Fruit fly (Drosophila melanogaster): ENCODE measurements around the gene CG1236.

The CG1236 gene

DNA sequence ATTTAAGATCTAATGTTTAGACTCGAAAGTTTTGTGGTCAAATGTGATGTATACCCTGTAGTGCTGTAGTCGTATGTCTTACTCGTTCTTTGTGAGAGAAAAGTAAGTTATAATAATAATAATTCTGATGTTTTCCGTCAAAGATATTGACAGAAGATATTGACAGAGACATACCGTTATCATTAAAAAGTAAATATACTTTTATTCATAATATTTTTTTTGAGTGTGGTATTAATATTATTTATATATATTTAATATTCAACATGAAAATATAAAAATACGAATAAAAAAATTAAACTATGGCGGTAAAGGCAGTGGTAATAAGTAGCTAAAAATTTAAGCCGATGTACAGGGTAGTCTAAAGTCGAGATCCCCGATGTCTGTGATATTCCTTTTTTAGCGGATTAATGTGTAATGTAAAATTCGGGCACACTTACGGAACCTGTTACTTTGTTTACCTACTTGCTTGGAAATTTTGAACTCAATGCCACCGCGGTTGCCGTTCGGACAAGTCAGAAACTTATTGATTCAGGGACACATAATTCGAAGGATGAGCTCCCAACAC, at the start of gene CG1236, which contains the start of gene CG2100:
CG1236 (plus strand) TSS at position 444 of the 565 bp plus-strand sequence.
CG2100 (minus strand) TSS at position 51 of the 565 bp plus-strand sequence.
- no peak for TF ChIP-seq CTCF (optimal IDR thresholded peaks at IDR 0.05)
- TF ChIP-seq CG8478 (optimal IDR thresholded peaks at IDR 0.05) = no peak

dm6 chr3R:5689626-5690025, 46.9 kb upstream of the CG1236 start:
- no peak for TF ChIP-seq CTCF (optimal IDR thresholded peaks at IDR 0.05)
- no peak for TF ChIP-seq CG8478 (optimal IDR thresholded peaks at IDR 0.05)

- TF ChIP-seq CG8478 (optimal IDR thresholded peaks at IDR 0.05) = no peak
- TF ChIP-seq CTCF (optimal IDR thresholded peaks at IDR 0.05) = no peak
These were observed 45.5 kb upstream of the CG1236 start for dm6 chr3R:5691042-5691441.

- TF ChIP-seq CG8478 (optimal IDR thresholded peaks at IDR 0.05) (no peak), CTCF (optimal IDR thresholded peaks at IDR 0.05) (no peak)
These were observed 43.4 kb upstream of the CG1236 start, which contains the start of gene CG2104 for dm6 chr3R:5693186-5693585. TSS of gene CG2104 (minus strand) at chr3R:5693286.

dm6 chr3R:5694461-5694860, 42.1 kb upstream of the CG1236 start:
- TF ChIP-seq CTCF (optimal IDR thresholded peaks at IDR 0.05) (no peak), CG8478 (optimal IDR thresholded peaks at IDR 0.05) (no peak)

DNA sequence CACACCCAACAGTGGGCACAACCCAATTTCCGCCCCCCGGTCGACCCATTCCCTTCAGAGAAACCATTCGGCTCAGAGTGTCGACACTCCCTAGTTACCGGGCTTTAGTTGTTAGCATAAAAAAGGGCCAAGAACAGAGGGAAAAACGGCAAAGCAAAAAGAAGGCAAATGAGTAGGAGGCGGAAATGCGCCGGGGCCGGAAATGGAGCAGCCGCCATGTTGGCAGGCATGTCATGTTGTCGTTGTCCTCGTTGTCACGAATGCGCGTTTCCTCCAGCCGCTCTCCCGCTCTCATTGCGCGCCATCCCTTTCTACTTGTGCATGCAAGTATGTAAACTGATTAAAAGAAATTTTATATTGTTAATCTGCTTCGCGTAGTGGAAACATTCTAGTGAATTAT, 40.2 kb upstream of the CG1236 start:
- TF ChIP-seq CTCF (optimal IDR thresholded peaks at IDR 0.05) (no peak), CG8478 (optimal IDR thresholded peaks at IDR 0.05) (no peak)

- TF ChIP-seq CG8478 (optimal IDR thresholded peaks at IDR 0.05) (no peak), CTCF (optimal IDR thresholded peaks at IDR 0.05) (no peak)
These were observed 35.4 kb upstream of the CG1236 start for dm6 chr3R:5701104-5701503.

DNA sequence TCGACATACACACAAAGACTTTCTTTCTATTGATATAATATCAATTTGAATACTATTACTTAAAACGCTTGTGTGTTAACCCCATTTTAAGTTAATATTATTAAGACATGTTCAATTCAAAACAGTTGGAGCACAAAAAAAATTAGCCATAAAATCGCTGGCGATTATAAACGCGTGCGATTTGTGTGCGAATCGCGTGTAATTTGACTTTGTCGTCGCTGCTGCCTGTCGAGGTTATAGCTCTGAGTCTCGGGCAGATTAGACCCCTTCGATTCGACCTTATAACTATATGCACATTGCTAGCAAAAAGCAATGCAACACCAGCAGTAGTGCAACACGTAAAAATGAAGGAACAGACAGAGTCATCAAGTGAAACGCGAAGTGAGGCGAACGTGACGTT, 31.6 kb upstream of the CG1236 start:
- TF ChIP-seq CG8478 (optimal IDR thresholded peaks at IDR 0.05) (no peak), CTCF (optimal IDR thresholded peaks at IDR 0.05) (no peak)

dm6 chr3R:5705469-5706067, 31.0 kb upstream of the CG1236 start:
- TF ChIP-seq CG8478 (optimal IDR thresholded peaks at IDR 0.05) (no peak), CTCF (optimal IDR thresholded peaks at IDR 0.05) (no peak)

DNA sequence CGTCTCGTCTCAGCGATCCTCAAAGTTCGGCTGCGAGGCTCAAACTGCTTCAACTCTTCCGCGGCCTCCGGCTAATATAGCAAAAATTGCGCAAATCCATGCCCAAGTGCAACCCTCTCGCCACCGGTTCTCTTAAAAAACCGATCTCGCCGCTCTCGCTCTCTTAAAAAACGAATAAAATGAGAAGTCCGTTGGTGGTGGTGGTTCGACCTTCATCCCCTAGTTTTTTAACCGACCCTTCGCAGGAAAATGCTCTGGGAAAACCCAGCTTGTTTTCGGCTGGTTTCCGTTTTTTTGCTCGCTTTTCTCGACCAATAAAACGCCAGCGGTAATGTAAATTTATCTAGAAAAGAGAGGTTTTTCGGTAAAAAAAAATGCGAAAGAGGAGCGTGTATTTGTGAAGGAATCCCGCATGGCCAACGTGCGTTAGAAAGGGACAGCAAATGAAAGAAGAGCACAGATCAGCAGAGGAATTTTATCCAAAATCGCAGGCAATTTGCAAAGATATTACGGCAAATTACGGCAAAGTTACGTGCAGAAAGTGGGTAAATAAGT, 19.7 kb upstream of the CG1236 start, which contains the start of gene cas:
cas (minus strand) TSS at position 51 of the 555 bp plus-strand sequence.
- TF ChIP-seq CG8478 (optimal IDR thresholded peaks at IDR 0.05) (no peak), CTCF (optimal IDR thresholded peaks at IDR 0.05) (no peak)

dm6 chr3R:5723122-5723521, 13.4 kb upstream of the CG1236 start:
- TF ChIP-seq CTCF (optimal IDR thresholded peaks at IDR 0.05) (no peak), CG8478 (optimal IDR thresholded peaks at IDR 0.05) (no peak)

- no peak for TF ChIP-seq CTCF (optimal IDR thresholded peaks at IDR 0.05)
- TF ChIP-seq CG8478 (optimal IDR thresholded peaks at IDR 0.05) = no peak
These were observed 8.7 kb upstream of the CG1236 start for dm6 chr3R:5727724-5728365.

dm6 chr3R:5733181-5733580, 3.4 kb upstream of the CG1236 start, which contains the start of gene CG1239:
TSS of gene CG1239 (plus strand) at chr3R:5733513.
- TF ChIP-seq CG8478 (optimal IDR thresholded peaks at IDR 0.05) (no peak), CTCF (optimal IDR thresholded peaks at IDR 0.05) (no peak)

DNA sequence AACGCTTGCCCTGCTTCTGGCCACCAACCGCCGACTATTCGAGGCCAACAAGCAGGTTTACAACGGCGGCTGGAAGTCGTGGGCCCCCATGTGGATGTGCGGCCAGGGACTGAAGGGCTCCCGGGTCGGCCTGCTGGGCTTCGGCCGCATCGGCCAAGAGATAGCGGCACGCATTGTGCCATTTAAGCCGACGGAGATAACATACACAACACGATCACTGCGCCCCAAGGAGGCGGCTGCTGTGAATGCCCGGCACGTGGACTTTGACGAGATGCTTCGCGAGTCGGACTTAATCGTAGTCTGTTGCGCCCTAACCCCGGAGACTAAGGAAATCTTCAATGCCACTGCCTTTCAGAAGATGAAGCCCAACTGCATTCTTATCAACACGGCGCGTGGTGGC, 715 bp downstream of the CG1236 start:
- no peak for TF ChIP-seq CG8478 (optimal IDR thresholded peaks at IDR 0.05)
- no peak for TF ChIP-seq CTCF (optimal IDR thresholded peaks at IDR 0.05)

DNA sequence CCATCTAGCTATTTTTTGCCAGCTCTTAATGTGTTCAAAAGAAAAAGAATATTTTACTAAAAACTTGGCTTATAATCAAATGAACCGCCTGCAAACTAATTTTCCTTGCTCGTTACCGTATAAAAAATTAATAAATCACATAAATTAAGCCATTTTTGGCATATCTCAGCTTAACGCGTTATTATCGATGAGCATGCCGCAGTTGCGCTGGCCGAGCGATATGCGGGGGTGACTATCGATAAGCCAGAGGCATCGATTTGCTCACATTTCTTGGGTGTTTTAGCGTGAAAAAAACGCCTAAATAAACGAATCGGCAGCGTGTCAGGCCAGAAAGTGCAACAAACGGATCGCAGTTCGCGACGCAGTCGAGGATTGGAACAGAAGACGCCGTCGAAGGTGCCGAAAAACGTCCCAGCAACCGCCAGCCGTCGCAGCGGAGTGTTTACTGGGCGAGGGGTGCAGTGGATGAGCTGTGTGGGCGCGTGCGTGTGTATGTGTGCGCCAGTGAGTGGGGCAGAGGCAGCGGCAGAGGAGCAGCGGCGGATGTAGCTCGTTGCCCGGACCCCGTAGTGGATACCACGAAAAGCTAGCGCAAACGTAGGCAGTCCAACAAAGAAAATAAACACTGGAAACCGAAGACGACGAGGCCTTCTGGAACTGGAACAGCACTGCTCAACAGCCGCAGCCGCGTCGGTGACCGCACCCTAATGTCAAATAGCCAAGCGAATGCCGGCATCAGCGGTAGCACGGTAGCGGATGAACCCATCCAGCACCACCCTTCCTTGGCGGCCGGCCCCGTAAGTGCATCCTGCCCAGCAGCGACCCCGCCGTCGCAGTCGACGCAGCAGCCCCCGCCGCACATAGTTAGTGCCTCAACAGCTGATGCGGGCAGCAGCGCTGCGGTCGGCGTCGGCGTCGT, 6.0 kb downstream of the CG1236 start, which contains the start of the genes Sym and Madm:
Sym (minus strand) TSS at position 199 of the 919 bp plus-strand sequence.
Madm (plus strand) TSS at position 233 of the 919 bp plus-strand sequence.
- TF ChIP-seq CG8478 (optimal IDR thresholded peaks at IDR 0.05) = no peak
- TF ChIP-seq CTCF (optimal IDR thresholded peaks at IDR 0.05) = no peak
